Worm (Caenorhabditis elegans) whole organism, young adult: Measurements from ENCODE around the gene clec-60.

Source experiments
- B0019.2 ChIP-seq: fragments of 200-800 bp; sonication (Bioruptor generic); conservative IDR thresholded peaks from 2 replicates; pipeline ENCODE4 v1.3.6; 2022; ENCODE audit warnings: missing genetic modification reagents, missing genetic modification characterization, missing compliant biosample characterization
- B0261.1 ChIP-seq: sonication (generic microtip); optimal IDR thresholded peaks from 2 replicates; lab custom pipeline; 2016; ENCODE audit warnings: mild to moderate bottlenecking, missing genetic modification characterization, moderate library complexity, missing compliant biosample characterization
- B0336.3 ChIP-seq: fragments of 200-800 bp; sonication (Bioruptor generic); IDR thresholded peaks from 2 replicates; pipeline ENCODE4 v1.3.6; 2022; ENCODE audit warnings: missing genetic modification characterization, missing compliant biosample characterization
- C17E4.6 ChIP-seq: fragments of 200-800 bp; sonication (Bioruptor generic); IDR thresholded peaks from 2 replicates; pipeline ENCODE4 v1.3.6; 2022; ENCODE audit warnings: missing genetic modification reagents, missing genetic modification characterization, missing compliant biosample characterization
- F22D6.2 ChIP-seq: sonication (generic microtip); optimal IDR thresholded peaks from 2 replicates; lab custom pipeline; 2016; ENCODE audit warnings: mild to moderate bottlenecking, missing genetic modification characterization, missing compliant biosample characterization
- F23B12.7 ChIP-seq: sonication (generic microtip); optimal IDR thresholded peaks from 2 replicates; lab custom pipeline; 2017; ENCODE audit warnings: missing genetic modification characterization, mild to moderate bottlenecking, missing compliant biosample characterization, antibody characterized with exemption, moderate library complexity; ENCODE audit not compliant: insufficient read depth
- F33H1.4 ChIP-seq: fragments of 200-800 bp; sonication (Bioruptor generic); IDR thresholded peaks from 2 replicates; pipeline ENCODE4 v1.3.6; 2022; ENCODE audit warnings: missing genetic modification reagents, missing genetic modification characterization, missing compliant biosample characterization
- F37B4.10 ChIP-seq: fragments of 200-800 bp; sonication (Bioruptor generic); IDR thresholded peaks from 2 replicates; pipeline ENCODE4 v1.3.6; 2022; ENCODE audit warnings: missing genetic modification characterization, missing compliant biosample characterization
- F39B2.1 ChIP-seq: fragments of 200-800 bp; sonication (Bioruptor generic); IDR thresholded peaks from 2 replicates; pipeline ENCODE4 v1.3.6; 2022; ENCODE audit warnings: missing genetic modification reagents, missing genetic modification characterization, missing compliant biosample characterization
- F49E8.2 ChIP-seq: sonication (generic microtip); optimal IDR thresholded peaks from 3 replicates; lab custom pipeline; 2017; ENCODE audit warnings: missing genetic modification characterization, mild to moderate bottlenecking, missing compliant biosample characterization, antibody characterized with exemption, moderate library complexity; ENCODE audit not compliant: insufficient read depth
- K11D2.4 ChIP-seq: fragments of 200-800 bp; sonication (Bioruptor generic); IDR thresholded peaks from 2 replicates; pipeline ENCODE4 v1.3.6; 2022; ENCODE audit warnings: missing genetic modification reagents, missing genetic modification characterization, missing compliant biosample characterization
- K12H6.12 ChIP-seq: fragments of 200-800 bp; sonication (Bioruptor generic); optimal IDR thresholded peaks from 2 replicates; lab custom pipeline; 2018; ENCODE audit warnings: mild to moderate bottlenecking, missing genetic modification characterization, missing compliant biosample characterization
- T07F8.4 ChIP-seq: sonication (generic microtip); optimal IDR thresholded peaks from 2 replicates; lab custom pipeline; 2016; ENCODE audit warnings: mild to moderate bottlenecking, missing genetic modification characterization, moderate library complexity, missing compliant biosample characterization
- Y95B8A.8 ChIP-seq: fragments of 200-800 bp; sonication (Bioruptor generic); IDR thresholded peaks from 2 replicates; pipeline ENCODE4 v1.3.6; 2022; ENCODE audit warnings: missing genetic modification reagents, missing genetic modification characterization, missing compliant biosample characterization
- aptf-2 ChIP-seq: fragments of 200-800 bp; sonication (Bioruptor generic); conservative IDR thresholded peaks from 2 replicates; pipeline ENCODE4 v1.3.6; 2022; ENCODE audit warnings: missing genetic modification reagents, missing genetic modification characterization, missing compliant biosample characterization
- atf-7 ChIP-seq: sonication (generic microtip); optimal IDR thresholded peaks from 2 replicates; lab custom pipeline; 2017; ENCODE audit warnings: mild to moderate bottlenecking, missing genetic modification characterization, missing compliant biosample characterization
- attf-3 ChIP-seq: fragments of 200-800 bp; sonication (Bioruptor generic); conservative IDR thresholded peaks from 2 replicates; pipeline ENCODE4 v1.3.6; 2022; ENCODE audit warnings: missing genetic modification reagents, missing genetic modification characterization, missing compliant biosample characterization
- bed-1 ChIP-seq: fragments of 200-800 bp; sonication (Bioruptor generic); IDR thresholded peaks from 2 replicates; pipeline ENCODE4 v1.3.6; 2022; ENCODE audit warnings: missing genetic modification reagents, missing genetic modification characterization, missing compliant biosample characterization
- cebp-1 ChIP-seq, 2 experiments: fragments of 200-800 bp in 1 of 2; sonication (Bioruptor generic) in 1 of 2; sonication (generic microtip) in 1 of 2; IDR thresholded peaks in 1 of 2; optimal IDR thresholded peaks in 1 of 2; 2 replicates each; pipeline versions ENCODE4 v1.3.6 to Lab custom; 2017 to 2022; ENCODE audit warnings: missing compliant biosample characterization in 2 of 2, missing genetic modification characterization in 2 of 2, mild to moderate bottlenecking in 1 of 2, missing genetic modification reagents in 1 of 2, moderate library complexity in 1 of 2
- ceh-100 ChIP-seq: fragments of 200-800 bp; sonication (Bioruptor generic); IDR thresholded peaks from 2 replicates; pipeline ENCODE4 v1.3.6; 2022; ENCODE audit warnings: missing genetic modification reagents, missing genetic modification characterization, missing compliant biosample characterization
- chd-7 ChIP-seq: sonication (generic microtip); optimal IDR thresholded peaks from 2 replicates; lab custom pipeline; 2016; ENCODE audit warnings: mild to moderate bottlenecking, missing genetic modification characterization, moderate library complexity, missing compliant biosample characterization
- dox-1 ChIP-seq: fragments of 200-800 bp; sonication (Bioruptor generic); IDR thresholded peaks from 2 replicates; pipeline ENCODE4 v1.3.6; 2022; ENCODE audit warnings: missing genetic modification reagents, missing genetic modification characterization, missing compliant biosample characterization
- dpff-1 ChIP-seq: sonication (generic microtip); optimal IDR thresholded peaks from 2 replicates; lab custom pipeline; 2017; ENCODE audit warnings: mild to moderate bottlenecking, missing genetic modification characterization, missing compliant biosample characterization
- dpl-1 ChIP-seq: fragments of 150-350 bp; optimal IDR thresholded peaks from 2 replicates; lab custom pipeline; 2014; ENCODE audit warnings: missing biosample characterization, missing genetic modification reagents, missing genetic modification characterization
- egl-44 ChIP-seq: fragments of 200-800 bp; sonication (Bioruptor generic); IDR thresholded peaks from 2 replicates; pipeline ENCODE4 v1.3.6; 2022; ENCODE audit warnings: missing genetic modification reagents, missing genetic modification characterization, missing compliant biosample characterization
- ets-4 ChIP-seq: fragments of 200-800 bp; sonication (Bioruptor generic); optimal IDR thresholded peaks from 2 replicates; lab custom pipeline; 2018; ENCODE audit warnings: mild to moderate bottlenecking, missing genetic modification characterization, missing compliant biosample characterization
- gei-17 ChIP-seq: fragments of 200-800 bp; sonication (Bioruptor generic); optimal IDR thresholded peaks from 2 replicates; lab custom pipeline; 2018; ENCODE audit warnings: mild to moderate bottlenecking, missing genetic modification characterization, missing compliant biosample characterization
- hlh-12 ChIP-seq: sonication (generic microtip); optimal IDR thresholded peaks from 2 replicates; lab custom pipeline; 2016; ENCODE audit warnings: missing genetic modification characterization, missing compliant biosample characterization
- hsf-1 ChIP-seq: fragments of 200-800 bp; sonication (Bioruptor generic); IDR thresholded peaks from 2 replicates; pipeline ENCODE4 v1.3.6; 2022; ENCODE audit warnings: missing genetic modification reagents, missing genetic modification characterization, missing compliant biosample characterization
- lag-1 ChIP-seq: fragments of 200-800 bp; sonication (Bioruptor generic); IDR thresholded peaks from 2 replicates; pipeline ENCODE4 v1.3.6; 2022; ENCODE audit warnings: missing genetic modification reagents, missing genetic modification characterization, missing compliant biosample characterization
- lsl-1 ChIP-seq: fragments of 200-800 bp; sonication (Bioruptor generic); optimal IDR thresholded peaks from 2 replicates; lab custom pipeline; 2018; ENCODE audit warnings: mild to moderate bottlenecking, missing genetic modification characterization, moderate library complexity, missing compliant biosample characterization
- madf-3 ChIP-seq: fragments of 200-800 bp; sonication (Bioruptor generic); IDR thresholded peaks from 2 replicates; pipeline ENCODE4 v1.3.6; 2022; ENCODE audit warnings: missing genetic modification reagents, missing genetic modification characterization, missing compliant biosample characterization
- nfya-2 ChIP-seq: fragments of 200-800 bp; sonication (Bioruptor generic); IDR thresholded peaks from 2 replicates; pipeline ENCODE4 v1.3.6; 2022; ENCODE audit warnings: missing genetic modification reagents, missing genetic modification characterization, missing compliant biosample characterization
- nfyb-1 ChIP-seq: fragments of 200-800 bp; sonication (Bioruptor generic); IDR thresholded peaks from 2 replicates; pipeline ENCODE4 v1.3.6; 2022; ENCODE audit warnings: missing genetic modification reagents, missing genetic modification characterization, missing compliant biosample characterization
- nhr-179 ChIP-seq: sonication (generic microtip); optimal IDR thresholded peaks from 2 replicates; lab custom pipeline; 2016; ENCODE audit warnings: mild to moderate bottlenecking, missing genetic modification characterization, missing compliant biosample characterization
- nhr-80 ChIP-seq: sonication (generic microtip); optimal IDR thresholded peaks from 2 replicates; lab custom pipeline; 2016; ENCODE audit warnings: missing genetic modification characterization, missing compliant biosample characterization
- repo-1 ChIP-seq: sonication (generic microtip); optimal IDR thresholded peaks from 2 replicates; lab custom pipeline; 2017; ENCODE audit warnings: mild to moderate bottlenecking, missing genetic modification characterization, missing compliant biosample characterization
- sdz-38 ChIP-seq: sonication (generic microtip); optimal IDR thresholded peaks from 2 replicates; lab custom pipeline; 2016; ENCODE audit warnings: missing genotype, missing genetic modification characterization, missing compliant biosample characterization
- snpc-4 ChIP-seq, 5 experiments: fragments of 150-350 bp in 1 of 5; sonication (generic microtip) in 4 of 5; optimal IDR thresholded peaks; 2 replicates each; lab custom pipeline; 2014 to 2018; ENCODE audit warnings: missing genetic modification characterization in 5 of 5, missing biosample characterization in 3 of 5, antibody characterized with exemption in 2 of 5, mild to moderate bottlenecking in 2 of 5, missing compliant biosample characterization in 2 of 5, missing genotype in 2 of 5, moderate library complexity in 2 of 5, missing genetic modification reagents in 1 of 5
- tbp1 ChIP-seq: fragments of 200-800 bp; sonication (Bioruptor generic); optimal IDR thresholded peaks from 2 replicates; lab custom pipeline; 2018; ENCODE audit warnings: mild to moderate bottlenecking, missing genetic modification characterization, missing compliant biosample characterization
- tlf-1 ChIP-seq: fragments of 200-800 bp; sonication (Bioruptor generic); optimal IDR thresholded peaks from 2 replicates; lab custom pipeline; 2018; ENCODE audit warnings: mild to moderate bottlenecking, missing genetic modification characterization, missing compliant biosample characterization

clec-60 gene

ce11 chrII:10519017-10519416, 37.3 kb upstream of the clec-60 start, which contains the start of gene F59B10.4:
Gene F59B10.4, minus strand, starts transcription at chrII:10519117.
- TF ChIP-seq dpff-1 (tag; lab: Kevin White, UChicago) (no peak), lsl-1 (no peak), B0336.3 (GFP tag; lab: Robert Waterston, UW) (no peak), F37B4.10 (GFP tag; lab: Robert Waterston, UW) (no peak), F33H1.4 (GFP tag; lab: Robert Waterston, UW) (no peak), hsf-1 (no peak), snpc-4 (GFP tag; optimal IDR thresholded peaks at IDR 0.05; lab: Kevin White, UChicago) (no peak), snpc-4 (tag; optimal IDR thresholded peaks at IDR 0.05; lab: Kevin White, UChicago) (no peak), nhr-179 (tag; lab: Kevin White, UChicago) (no peak), chd-7 (tag; lab: Kevin White, UChicago) (no peak), egl-44 (no peak), tlf-1 (GFP tag; lab: Kevin White, UChicago) (no peak), K11D2.4 (GFP tag; lab: Robert Waterston, UW) (no peak), sdz-38 (tag; lab: Kevin White, UChicago) (no peak), dpl-1 (no peak), F39B2.1 (no peak), nfya-2 (GFP tag; lab: Robert Waterston, UW) (no peak), tbp1 (GFP tag; lab: Kevin White, UChicago) (no peak), dox-1 (no peak), ceh-100 (GFP tag; lab: Robert Waterston, UW) (no peak)

ce11 chrII:10516375-10516774, 34.7 kb upstream of the clec-60 start:
- TF ChIP-seq nhr-80 = no peak
- TF ChIP-seq madf-3 (GFP tag; lab: Robert Waterston, UW) = 0 out of 2 replicates have a peak, but pooled peaks have one; percentile 45

DNA sequence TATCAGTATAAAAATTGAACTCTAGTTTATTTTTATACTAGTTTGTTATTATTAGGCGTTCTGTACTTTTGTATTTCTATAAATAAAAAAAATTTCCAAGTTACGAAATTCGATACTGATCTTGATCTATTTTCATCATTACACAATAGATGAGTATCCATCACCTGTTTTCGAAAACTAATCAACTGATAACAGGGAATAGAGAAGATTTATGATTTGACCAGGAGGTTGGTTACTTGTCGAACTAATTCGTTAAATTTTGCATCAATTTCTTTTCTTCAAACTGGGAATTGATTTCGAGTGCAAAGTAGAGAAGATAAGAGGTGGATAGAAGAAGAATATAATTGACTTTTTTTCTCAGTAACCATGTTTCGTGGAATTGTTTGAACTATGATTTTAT, 33.7 kb upstream of the clec-60 start:
- no peak for TF ChIP-seq cebp-1 (GFP tag; IDR thresholded peaks at IDR 0.05; lab: Robert Waterston, UW)
- TF ChIP-seq cebp-1 (tag; optimal IDR thresholded peaks at IDR 0.05; lab: Kevin White, UChicago) = peak; percentile 15
- TF ChIP-seq B0019.2 = no peak

DNA sequence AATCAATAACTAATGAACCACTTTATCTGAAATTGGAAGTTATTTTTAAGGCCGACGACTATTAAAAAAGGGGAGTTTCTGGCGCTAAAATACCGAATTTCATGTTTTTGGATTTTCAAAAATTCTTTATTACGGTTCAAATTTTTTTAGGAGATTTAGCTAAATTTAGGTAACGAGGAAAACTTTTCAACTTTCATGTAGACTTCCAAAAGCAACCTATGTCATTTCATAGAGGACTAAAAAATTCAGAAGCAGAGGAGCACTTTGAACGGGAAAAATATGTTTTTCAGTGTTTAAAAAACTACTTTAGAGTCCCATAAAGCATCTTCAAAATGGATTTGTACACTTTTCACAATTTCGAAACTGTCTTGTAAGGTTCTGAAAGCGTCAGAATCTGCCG, 31.7 kb upstream of the clec-60 start:
- no peak for TF ChIP-seq cebp-1 (GFP tag; IDR thresholded peaks at IDR 0.05; lab: Robert Waterston, UW)
- TF ChIP-seq cebp-1 (tag; optimal IDR thresholded peaks at IDR 0.05; lab: Kevin White, UChicago) = peak; percentile 3
- TF ChIP-seq B0261.1 (tag; lab: Kevin White, UChicago) = no peak
- TF ChIP-seq, all 124 proteins: peak for 1

- no peak for TF ChIP-seq T07F8.4 (tag; lab: Kevin White, UChicago)
- TF ChIP-seq cebp-1 (GFP tag; IDR thresholded peaks at IDR 0.05; lab: Robert Waterston, UW) = no peak
- peak; percentile 1 for TF ChIP-seq cebp-1 (tag; optimal IDR thresholded peaks at IDR 0.05; lab: Kevin White, UChicago)
These were observed 28.6 kb upstream of the clec-60 start, which contains the start of gene F59B10.3 for ce11 chrII:10510242-10510641. Gene F59B10.3, plus strand, starts transcription at chrII:10510542.

- TF ChIP-seq ets-4 (GFP tag; lab: Kevin White, UChicago) = no peak
- no peak for TF ChIP-seq hlh-12 (tag; lab: Kevin White, UChicago)
- TF ChIP-seq F23B12.7 (tag; lab: Kevin White, UChicago) = no peak
- TF ChIP-seq K12H6.12 = no peak
- no peak for TF ChIP-seq aptf-2 (GFP tag; lab: Robert Waterston, UW)
- no peak for TF ChIP-seq attf-3
- TF ChIP-seq lag-1 = no peak
- no peak for TF ChIP-seq Y95B8A.8 (GFP tag; lab: Robert Waterston, UW)
- no peak for TF ChIP-seq C17E4.6 (GFP tag; lab: Robert Waterston, UW)
- TF ChIP-seq repo-1 = no peak
- TF ChIP-seq atf-7 (tag; lab: Kevin White, UChicago) = no peak
- TF ChIP-seq gei-17 = no peak
- no peak for TF ChIP-seq F49E8.2 (tag; lab: Kevin White, UChicago)
- TF ChIP-seq nfyb-1 (GFP tag; lab: Robert Waterston, UW) = no peak
- no peak for TF ChIP-seq F22D6.2
- TF ChIP-seq bed-1 = no peak
These were observed 28.1 kb upstream of the clec-60 start, which contains the start of gene F59B10.2 for ce11 chrII:10509746-10510145. Gene F59B10.2, minus strand, starts transcription at chrII:10509846.
